Worm (Caenorhabditis elegans): ENCODE results near the gene fbxc-28.

ce11 chrII:917324-917723, 6.3 kb upstream of the fbxc-28 start, which contains the start of gene fbxc-30:
- TF ChIP-seq lin-15B (tag; optimal IDR thresholded peaks at IDR 0.05) = no peak
- TF ChIP-seq nhr-28 (tag; optimal IDR thresholded peaks at IDR 0.05) = no peak
